Fruit fly (Drosophila melanogaster): ENCODE data around the gene Cds.

DNA sequence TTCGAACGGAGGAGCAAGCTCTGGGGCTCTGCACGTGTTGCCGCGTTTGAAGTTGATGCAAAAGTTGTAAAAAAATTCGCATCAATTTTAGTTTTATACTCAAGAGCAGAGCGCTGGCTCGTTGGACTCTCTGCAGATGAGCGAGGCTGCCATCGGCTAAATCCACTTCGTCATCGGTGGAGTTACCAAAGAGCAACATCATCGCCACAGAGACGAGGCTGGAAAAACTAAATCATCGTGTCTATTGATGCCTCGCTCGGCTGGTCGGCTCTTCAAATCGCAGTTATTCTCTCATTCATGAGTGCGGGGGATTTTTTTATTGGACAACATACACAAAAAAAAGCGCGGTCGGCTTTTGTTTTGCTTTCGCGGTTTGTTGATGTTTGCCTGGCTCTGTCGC, 37.9 kb downstream of the Cds start, which contains the start of gene CG13675:
- TF ChIP-seq CG8478 (optimal IDR thresholded peaks at IDR 0.05) (no peak), CTCF (optimal IDR thresholded peaks at IDR 0.05) (no peak)

Data from S2 (cell line).